Fruit fly (Drosophila melanogaster) whole organism, wandering third instar larva: ENCODE results near the gene Syx4.

Source experiments
- Abd-B ChIP-seq: fragments of >200 bp; optimal IDR thresholded peaks from 2 replicates; lab custom pipeline; 2017; ENCODE audit warnings: missing biosample characterization, missing genetic modification characterization
- CrebA ChIP-seq: fragments of 200-800 bp; sonication (Bioruptor generic); optimal IDR thresholded peaks from 2 replicates; lab custom pipeline; 2016; ENCODE audit warnings: missing biosample characterization, mild to moderate bottlenecking, missing genetic modification characterization, borderline replicate concordance
- Dfd ChIP-seq: fragments of >200 bp; optimal IDR thresholded peaks from 2 replicates; lab custom pipeline; 2017; ENCODE audit warnings: missing biosample characterization, missing genetic modification characterization
- Dif ChIP-seq: fragments of 200-275, 200-300 bp; sonication (Bioruptor generic); optimal IDR thresholded peaks from 2 replicates; lab custom pipeline; 2018; ENCODE audit warnings: missing biosample characterization, missing genetic modification characterization; ENCODE audit not compliant: partially characterized antibody
- Myc ChIP-seq: fragments of >200 bp; optimal IDR thresholded peaks from 2 replicates; lab custom pipeline; 2017
- Vsx2 ChIP-seq: fragments of 200-300, 225-300 bp; sonication (Bioruptor generic); optimal IDR thresholded peaks from 2 replicates; lab custom pipeline; 2018; ENCODE audit warnings: missing biosample characterization, missing genetic modification characterization; ENCODE audit not compliant: partially characterized antibody
- brk ChIP-seq: fragments of 200-800 bp; sonication (Bioruptor generic); optimal IDR thresholded peaks from 2 replicates; lab custom pipeline; 2016; ENCODE audit warnings: missing biosample characterization, mild to moderate bottlenecking, missing genetic modification characterization
- dmrt93B ChIP-seq: fragments of 200-800 bp; sonication (Bioruptor generic); optimal IDR thresholded peaks from 2 replicates; lab custom pipeline; 2018; ENCODE audit warnings: missing biosample characterization, mild to moderate bottlenecking, missing genetic modification characterization
- fru ChIP-seq: fragments of 200-800 bp; sonication (Bioruptor generic); optimal IDR thresholded peaks from 3 replicates; lab custom pipeline; 2016; ENCODE audit warnings: missing biosample characterization, mild to moderate bottlenecking, missing genetic modification characterization
- h ChIP-seq: fragments of 200-800 bp; sonication (Bioruptor generic); optimal IDR thresholded peaks from 3 replicates; lab custom pipeline; 2016; ENCODE audit warnings: missing biosample characterization, mild to moderate bottlenecking, missing genetic modification characterization
- lola ChIP-seq: fragments of >200 bp; optimal IDR thresholded peaks from 2 replicates; lab custom pipeline; 2017; ENCODE audit warnings: missing biosample characterization, missing genetic modification characterization
- psq ChIP-seq: fragments of 200-800 bp; sonication (Bioruptor generic); optimal IDR thresholded peaks from 3 replicates; lab custom pipeline; 2017; ENCODE audit warnings: missing biosample characterization, mild to moderate bottlenecking, missing genetic modification characterization, moderate library complexity
- sv ChIP-seq: fragments of 200-800 bp; sonication (Bioruptor generic); optimal IDR thresholded peaks from 3 replicates; lab custom pipeline; 2016; ENCODE audit warnings: missing biosample characterization, missing genetic modification characterization

DNA sequence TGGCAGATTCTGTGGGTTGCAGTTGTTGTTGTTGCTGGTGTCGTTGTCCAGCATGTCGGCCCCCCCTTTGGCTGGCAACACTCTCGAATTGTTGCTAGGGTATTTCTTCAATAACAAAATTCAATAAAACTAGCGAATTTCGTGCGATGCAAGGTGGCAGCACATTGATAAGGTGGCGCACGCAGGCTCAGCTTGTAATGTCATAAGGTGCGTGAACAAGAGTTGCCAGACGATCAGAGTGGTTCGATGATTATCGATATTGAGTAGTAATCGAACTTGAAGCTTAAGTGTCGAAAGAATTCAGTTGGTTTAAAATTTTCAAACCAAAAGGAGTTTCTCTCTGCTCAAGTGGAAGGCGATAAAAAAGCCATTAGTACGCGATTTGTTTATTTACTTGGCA, 23.8 kb downstream of the Syx4 start, which contains the start of gene CG2701:
- TF ChIP-seq psq (no peak), Myc (lab: Kevin White, UChicago) (no peak), Dfd (no peak), Dif (no peak), Abd-B (GFP tag; lab: Kevin White, UChicago) (no peak), lola (GFP tag; lab: Kevin White, UChicago) (no peak), sv (GFP tag; lab: Kevin White, UChicago) (no peak), h (GFP tag; lab: Kevin White, UChicago) (no peak), Vsx2 (no peak), CrebA (GFP tag; lab: Kevin White, UChicago) (no peak), brk (GFP tag; lab: Kevin White, UChicago) (no peak), dmrt93B (no peak), fru (GFP tag; lab: Kevin White, UChicago) (no peak)
